Worm (Caenorhabditis elegans) whole organism, L2 larva: Measurements from ENCODE around the gene ZK1240.5.
"Not testable (repeated sequence)": the region's sequence is repeated elsewhere in the genome, so short reads cannot be mapped to it uniquely, and the experiment has no call there.

ENCODE experiments used
- Y55F3AM.14 ChIP-seq: fragments of 200-800 bp; sonication (Bioruptor generic); optimal IDR thresholded peaks from 2 replicates; lab custom pipeline; 2018; ENCODE audit warnings: mild to moderate bottlenecking, missing genetic modification characterization, missing compliant biosample characterization
- ZK546.5 ChIP-seq: sonication (generic microtip); optimal IDR thresholded peaks from 2 replicates; lab custom pipeline; 2017; ENCODE audit warnings: missing biosample characterization, missing genetic modification characterization
- alr-1 ChIP-seq: fragments of 150-350 bp; optimal IDR thresholded peaks from 2 replicates; lab custom pipeline; 2014; ENCODE audit warnings: missing biosample characterization, missing genetic modification characterization
- aly-2 ChIP-seq: fragments of 150-350 bp; optimal IDR thresholded peaks from 2 replicates; lab custom pipeline; 2014; ENCODE audit warnings: missing biosample characterization, missing genetic modification characterization
- ama-1 ChIP-seq: fragments of 150-350 bp; optimal IDR thresholded peaks from 2 replicates; lab custom pipeline; 2018; ENCODE audit warnings: inconsistent platforms
- crh-2 ChIP-seq: sonication (generic microtip); optimal IDR thresholded peaks from 2 replicates; lab custom pipeline; 2017; ENCODE audit warnings: missing biosample characterization, missing genetic modification characterization
- egl-27 ChIP-seq: sonication (generic microtip); optimal IDR thresholded peaks from 3 replicates; lab custom pipeline; 2017; ENCODE audit warnings: missing biosample characterization, missing genetic modification reagents, missing genetic modification characterization
- fos-1 ChIP-seq: fragments of 150-350 bp; optimal IDR thresholded peaks from 2 replicates; lab custom pipeline; 2014; ENCODE audit warnings: missing biosample characterization, missing genetic modification characterization
- gmeb-1 ChIP-seq: fragments of 150-350 bp; optimal IDR thresholded peaks from 2 replicates; lab custom pipeline; 2014; ENCODE audit warnings: missing biosample characterization, missing genetic modification characterization
- lin-11 ChIP-seq: fragments of 150-350 bp; sonication (generic microtip); optimal IDR thresholded peaks from 2 replicates; lab custom pipeline; 2014; ENCODE audit warnings: missing biosample characterization, missing genetic modification characterization, inconsistent platforms, mixed read lengths
- lin-13 ChIP-seq: fragments of 150-350 bp; optimal IDR thresholded peaks from 2 replicates; lab custom pipeline; 2014; ENCODE audit warnings: missing biosample characterization, missing genetic modification reagents, missing genetic modification characterization
- lsy-2 ChIP-seq, 2 experiments: fragments of 150-350 bp in 1 of 2; sonication (generic microtip) in 1 of 2; optimal IDR thresholded peaks; 2 replicates each; lab custom pipeline; 2014 to 2017; ENCODE audit warnings: missing biosample characterization in 2 of 2, missing genetic modification characterization in 2 of 2
- mab-5 ChIP-seq: fragments of 150-350 bp; optimal IDR thresholded peaks from 2 replicates; lab custom pipeline; 2014; ENCODE audit warnings: missing biosample characterization, missing genetic modification characterization
- mbf-1 ChIP-seq: sonication (generic microtip); optimal IDR thresholded peaks from 2 replicates; lab custom pipeline; 2017; ENCODE audit warnings: missing biosample characterization, missing genetic modification characterization
- mdl-1 ChIP-seq, 2 experiments: fragments of 150-350 bp in 1 of 2; sonication (generic microtip) in 1 of 2; optimal IDR thresholded peaks; 2 replicates each; lab custom pipeline; 2017; ENCODE audit warnings: missing biosample characterization in 2 of 2, missing genetic modification characterization in 2 of 2
- nhr-10 ChIP-seq: sonication (generic microtip); optimal IDR thresholded peaks from 2 replicates; lab custom pipeline; 2017; ENCODE audit warnings: missing biosample characterization, missing genetic modification characterization
- nhr-129 ChIP-seq: fragments of 150-350 bp; optimal IDR thresholded peaks from 2 replicates; lab custom pipeline; 2014; ENCODE audit warnings: missing biosample characterization, missing genetic modification characterization
- nhr-21 ChIP-seq: fragments of 150-350 bp; optimal IDR thresholded peaks from 2 replicates; lab custom pipeline; 2014; ENCODE audit warnings: missing biosample characterization, missing genetic modification characterization
- sem-4 ChIP-seq: fragments of 150-350 bp; optimal IDR thresholded peaks from 2 replicates; lab custom pipeline; 2014; ENCODE audit warnings: missing biosample characterization, missing genetic modification reagents, missing genetic modification characterization
- sma-3 ChIP-seq: sonication (generic microtip); optimal IDR thresholded peaks from 2 replicates; lab custom pipeline; 2016; ENCODE audit warnings: missing genetic modification reagents, missing genetic modification characterization, missing compliant biosample characterization
- unc-55 ChIP-seq: fragments of 150-350 bp; sonication (generic microtip); optimal IDR thresholded peaks from 3 replicates; lab custom pipeline; 2014; ENCODE audit warnings: missing biosample characterization, missing genetic modification reagents, missing genetic modification characterization

ZK1240.5 gene

DNA sequence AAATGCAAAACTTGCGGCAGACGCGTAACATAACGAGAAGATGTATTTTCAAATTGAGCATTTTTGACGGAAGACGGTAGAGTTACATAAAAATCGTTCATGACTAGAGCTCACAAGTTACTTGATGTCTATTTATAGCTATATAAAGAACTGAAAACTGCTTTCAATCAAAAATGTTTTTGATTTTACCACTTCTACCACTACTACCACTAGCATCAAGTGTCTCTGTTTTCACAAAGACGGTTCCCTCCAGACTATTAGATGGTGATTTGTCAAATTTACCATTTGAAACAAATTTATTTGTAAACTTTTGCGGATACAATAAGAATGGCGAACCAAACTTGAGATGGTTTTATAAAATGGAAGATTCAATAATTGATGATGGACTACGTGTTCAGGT, 35.1 kb downstream of the ZK1240.5 start, which contains the start of gene K09F6.9:
TSS of gene K09F6.9 (minus strand) at position 101 of the 400 bp plus-strand sequence.
- not testable (repeated sequence) for TF ChIP-seq nhr-21, alr-1, aly-2 (tag; lab: Kevin White, UChicago)

ce11 chrII:2279839-2280238, 37.9 kb downstream of the ZK1240.5 start, which contains the start of gene K09F6.11:
K09F6.11 (plus strand) TSS chrII:2280139.
- TF ChIP-seq nhr-10 (tag; lab: Kevin White, UChicago) (no peak), nhr-129 (no peak), lin-11 (tag; lab: Kevin White, UChicago) (no peak), crh-2 (no peak), aly-2 (tag; lab: Kevin White, UChicago) (no peak), gmeb-1 (tag; lab: Kevin White, UChicago) (no peak)
- TF ChIP-seq, all 48 proteins: peak for 0

- TF ChIP-seq egl-27 (tag; lab: Kevin White, UChicago) = no peak
- TF ChIP-seq nhr-10 (tag; lab: Kevin White, UChicago) = no peak
- TF ChIP-seq gmeb-1 (tag; lab: Kevin White, UChicago) = no peak
- TF ChIP-seq lin-13 (GFP tag; lab: Kevin White, UChicago) = no peak
- TF ChIP-seq ZK546.5 (tag; lab: Kevin White, UChicago) = no peak
- no peak for TF ChIP-seq mdl-1 (tag; optimal IDR thresholded peaks at IDR 0.05; lab: Kevin White, UChicago)
Observed at ce11 chrII:2279263-2279662, 38.5 kb downstream of the ZK1240.5 start, which contains the start of gene K09F6.6. K09F6.6 (minus strand) TSS chrII:2279305.

ce11 chrII:2277418-2277817, 40.3 kb downstream of the ZK1240.5 start, which contains the start of gene K09F6.15:
K09F6.15 (minus strand) TSS chrII:2277518.
- no peak for TF ChIP-seq egl-27 (tag; lab: Kevin White, UChicago)
- no peak for TF ChIP-seq sma-3
- TF ChIP-seq ama-1 (lab: Kevin White, UChicago) = no peak
- TF ChIP-seq Y55F3AM.14 = no peak
- no peak for TF ChIP-seq mbf-1
- TF ChIP-seq lsy-2 (tag; optimal IDR thresholded peaks at IDR 0.05; lab: Kevin White, UChicago) = no peak
- no peak for TF ChIP-seq mab-5

DNA sequence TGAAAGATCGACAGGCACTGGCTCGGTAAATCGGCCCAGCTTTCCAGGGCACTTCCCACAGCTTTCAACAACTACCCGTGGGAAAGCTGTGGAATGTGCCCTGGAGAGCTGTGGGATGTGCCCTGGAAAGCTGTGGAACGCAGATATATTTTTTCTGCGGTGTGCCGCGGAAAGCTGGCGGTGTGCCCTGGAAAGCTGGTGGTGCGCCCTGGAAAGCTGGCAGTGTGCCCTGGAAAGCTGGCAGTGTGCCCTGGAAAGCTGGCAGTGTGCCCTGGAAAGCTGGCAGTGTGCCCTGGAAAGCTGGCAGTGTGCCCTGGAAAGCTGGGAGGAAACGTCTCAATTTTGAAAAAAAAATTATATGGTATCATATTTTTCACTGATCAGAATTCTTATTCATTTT, 44.0 kb downstream of the ZK1240.5 start:
- TF ChIP-seq lin-13 (GFP tag; lab: Kevin White, UChicago) = no peak
- no peak for TF ChIP-seq ZK546.5 (tag; lab: Kevin White, UChicago)
- TF ChIP-seq fos-1 = no peak
- no peak for TF ChIP-seq nhr-129
- TF ChIP-seq sem-4 (tag; lab: Kevin White, UChicago) = no peak
- TF ChIP-seq unc-55 (GFP tag; lab: Kevin White, UChicago) = no peak
- TF ChIP-seq mbf-1 = no peak
- TF ChIP-seq, all 48 proteins: peak for 0
